Worm (Caenorhabditis elegans) whole organism, L4 larva: Measurements from ENCODE around the gene Y39G8B.5.

Experiments
- R02D3.7 ChIP-seq: fragments of 150-350 bp; sonication (generic microtip); optimal IDR thresholded peaks from 3 replicates; lab custom pipeline; 2014; ENCODE audit warnings: missing biosample characterization, missing genetic modification characterization
- dpl-1 ChIP-seq: fragments of 150-350 bp; optimal IDR thresholded peaks from 2 replicates; lab custom pipeline; 2014; ENCODE audit warnings: missing biosample characterization, missing genetic modification reagents, missing genetic modification characterization
- egl-27 ChIP-seq: sonication (generic microtip); optimal IDR thresholded peaks from 3 replicates; lab custom pipeline; 2017; ENCODE audit warnings: missing biosample characterization, missing genetic modification reagents, missing genetic modification characterization
- lir-3 ChIP-seq: sonication (generic microtip); optimal IDR thresholded peaks from 2 replicates; lab custom pipeline; 2016; ENCODE audit warnings: mild to moderate bottlenecking, missing genetic modification characterization, missing compliant biosample characterization
- nhr-10 ChIP-seq: fragments of 150-350 bp; optimal IDR thresholded peaks from 2 replicates; lab custom pipeline; 2014; ENCODE audit warnings: missing biosample characterization, missing genetic modification characterization
- nhr-28 ChIP-seq: fragments of 150-350 bp; optimal IDR thresholded peaks from 2 replicates; lab custom pipeline; 2014; ENCODE audit warnings: missing biosample characterization, missing genetic modification characterization
- nhr-6 ChIP-seq: fragments of 150-350 bp; optimal IDR thresholded peaks from 2 replicates; lab custom pipeline; 2014; ENCODE audit warnings: missing biosample characterization, missing genetic modification characterization
- zag-1 ChIP-seq: fragments of 150-350 bp; optimal IDR thresholded peaks from 2 replicates; lab custom pipeline; 2014; ENCODE audit warnings: missing biosample characterization, missing genetic modification characterization

DNA sequence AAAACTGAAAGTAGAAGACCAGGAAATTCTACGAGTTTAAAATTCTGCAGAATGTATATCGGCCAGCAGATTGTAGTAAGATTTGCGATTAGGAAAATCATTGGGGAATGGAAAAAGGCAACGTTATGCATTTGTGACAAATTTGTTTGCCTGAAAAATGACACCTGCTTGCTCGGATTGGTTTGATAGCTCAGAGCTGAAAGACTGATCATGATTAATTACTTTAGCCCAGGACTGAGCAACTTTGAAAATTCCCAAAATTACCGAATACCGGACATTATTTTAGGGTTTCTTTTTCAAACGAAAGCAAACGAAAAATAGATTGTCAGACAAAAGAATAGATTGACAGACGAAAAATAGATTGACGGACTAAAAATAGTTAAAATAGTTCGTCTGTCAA is 7.1 kb downstream of the Y39G8B.5 start, which contains the start of gene sre-47:
- TF ChIP-seq nhr-10 (tag; lab: Kevin White, UChicago) (no peak), R02D3.7 (tag; lab: Kevin White, UChicago) (no peak), egl-27 (tag; lab: Kevin White, UChicago) (no peak), nhr-6 (no peak), nhr-28 (no peak), zag-1 (tag; lab: Kevin White, UChicago) (no peak), lir-3 (tag; lab: Kevin White, UChicago) (no peak), dpl-1 (GFP tag; lab: Kevin White, UChicago) (no peak)
